Worm (Caenorhabditis elegans) whole organism, L3 larva: ENCODE results near the gene F38A1.8.

Experiments
- R02D3.7 ChIP-seq: fragments of 150-350 bp; optimal IDR thresholded peaks from 2 replicates; lab custom pipeline; 2014; ENCODE audit warnings: missing biosample characterization, missing genetic modification characterization
- ZK546.5 ChIP-seq: sonication (generic microtip); optimal IDR thresholded peaks from 2 replicates; lab custom pipeline; 2017; ENCODE audit warnings: missing biosample characterization, missing genetic modification characterization
- ama-1 ChIP-seq: fragments of 150-350 bp; optimal IDR thresholded peaks from 2 replicates; lab custom pipeline; 2018
- ceh-82 ChIP-seq: fragments of 150-350 bp; optimal IDR thresholded peaks from 2 replicates; lab custom pipeline; 2014; ENCODE audit warnings: missing biosample characterization, missing genetic modification characterization
- egl-27 ChIP-seq: sonication (generic microtip); optimal IDR thresholded peaks from 4 replicates; lab custom pipeline; 2017; ENCODE audit warnings: missing biosample characterization, missing genetic modification reagents, missing genetic modification characterization
- egl-5 ChIP-seq: fragments of 150-350 bp; optimal IDR thresholded peaks from 2 replicates; lab custom pipeline; 2017; ENCODE audit warnings: missing biosample characterization, missing genetic modification reagents, missing genetic modification characterization, inconsistent platforms
- elt-1 ChIP-seq: fragments of 150-350 bp; optimal IDR thresholded peaks from 2 replicates; lab custom pipeline; 2014; ENCODE audit warnings: missing biosample characterization, missing genetic modification characterization
- elt-2 ChIP-seq: sonication (generic microtip); optimal IDR thresholded peaks from 2 replicates; lab custom pipeline; 2016; ENCODE audit warnings: missing genetic modification reagents, mild to moderate bottlenecking, missing genetic modification characterization, missing compliant biosample characterization
- eor-1 ChIP-seq, 2 experiments: fragments of 150-350 bp; optimal IDR thresholded peaks; 2 replicates each; lab custom pipeline; 2014 to 2018; ENCODE audit warnings: missing biosample characterization in 2 of 2, missing genetic modification characterization in 2 of 2
- fkh-10 ChIP-seq: sonication (generic microtip); optimal IDR thresholded peaks from 2 replicates; lab custom pipeline; 2017; ENCODE audit warnings: missing biosample characterization, missing genetic modification reagents, missing genetic modification characterization
- fkh-2 ChIP-seq: fragments of 150-350 bp; optimal IDR thresholded peaks from 2 replicates; lab custom pipeline; 2014; ENCODE audit warnings: missing biosample characterization, missing genetic modification reagents, missing genetic modification characterization
- fos-1 ChIP-seq: fragments of 150-350 bp; optimal IDR thresholded peaks from 2 replicates; lab custom pipeline; 2014; ENCODE audit warnings: missing biosample characterization, missing genetic modification characterization
- hmg-11 ChIP-seq: sonication (generic microtip); optimal IDR thresholded peaks from 2 replicates; lab custom pipeline; 2016; ENCODE audit warnings: missing genetic modification characterization, missing compliant biosample characterization
- jun-1 ChIP-seq: fragments of 150-350 bp; optimal IDR thresholded peaks from 2 replicates; lab custom pipeline; 2014; ENCODE audit warnings: missing biosample characterization, missing genetic modification reagents, missing genetic modification characterization
- lin-15B ChIP-seq: fragments of 150-350 bp; optimal IDR thresholded peaks from 2 replicates; lab custom pipeline; 2014; ENCODE audit warnings: missing biosample characterization, missing genetic modification characterization
- lin-39 ChIP-seq: fragments of 150-350 bp; optimal IDR thresholded peaks from 2 replicates; lab custom pipeline; 2018; ENCODE audit warnings: missing biosample characterization, missing genetic modification reagents, missing genetic modification characterization
- lsy-12 ChIP-seq: sonication (generic microtip); optimal IDR thresholded peaks from 2 replicates; lab custom pipeline; 2016; ENCODE audit warnings: mild to moderate bottlenecking, missing genetic modification characterization, missing compliant biosample characterization
- mdl-1 ChIP-seq: fragments of 150-350 bp; optimal IDR thresholded peaks from 2 replicates; lab custom pipeline; 2014; ENCODE audit warnings: missing biosample characterization, missing genetic modification characterization
- mml-1 ChIP-seq: fragments of 150-350 bp; sonication (generic microtip); optimal IDR thresholded peaks from 3 replicates; lab custom pipeline; 2014; ENCODE audit warnings: missing biosample characterization, missing genetic modification characterization
- nhr-23 ChIP-seq: fragments of 150-350 bp; optimal IDR thresholded peaks from 2 replicates; lab custom pipeline; 2014; ENCODE audit warnings: missing biosample characterization, missing genetic modification reagents, missing genetic modification characterization
- nhr-237 ChIP-seq: fragments of 150-350 bp; optimal IDR thresholded peaks from 2 replicates; lab custom pipeline; 2014; ENCODE audit warnings: missing biosample characterization, missing genetic modification characterization
- nhr-25 ChIP-seq: sonication (generic microtip); optimal IDR thresholded peaks from 2 replicates; lab custom pipeline; 2017; ENCODE audit warnings: missing biosample characterization, missing genetic modification characterization
- nhr-28 ChIP-seq: fragments of 150-350 bp; optimal IDR thresholded peaks from 2 replicates; lab custom pipeline; 2014; ENCODE audit warnings: missing biosample characterization, missing genetic modification characterization
- nhr-43 ChIP-seq: sonication (generic microtip); optimal IDR thresholded peaks from 2 replicates; lab custom pipeline; 2016; ENCODE audit warnings: mild to moderate bottlenecking, missing genetic modification characterization, missing compliant biosample characterization; ENCODE audit not compliant: poor library complexity, severe bottlenecking
- pha-4 ChIP-seq: fragments of 150-350 bp; optimal IDR thresholded peaks from 2 replicates; lab custom pipeline; 2014; ENCODE audit warnings: missing biosample characterization, missing genetic modification reagents, missing genetic modification characterization
- pqm-1 ChIP-seq: fragments of 150-350 bp; optimal IDR thresholded peaks from 2 replicates; lab custom pipeline; 2017; ENCODE audit warnings: missing biosample characterization, missing genetic modification characterization, inconsistent platforms
- snpc-4 ChIP-seq: fragments of 150-350 bp; optimal IDR thresholded peaks from 2 replicates; lab custom pipeline; 2014; ENCODE audit warnings: missing biosample characterization, missing genetic modification characterization
- tbx-2 ChIP-seq: sonication (generic microtip); optimal IDR thresholded peaks from 2 replicates; lab custom pipeline; 2016; ENCODE audit warnings: mild to moderate bottlenecking, missing genetic modification characterization, missing compliant biosample characterization
- unc-39 ChIP-seq: sonication (generic microtip); optimal IDR thresholded peaks from 4 replicates; lab custom pipeline; 2017; ENCODE audit warnings: missing biosample characterization, missing genetic modification characterization
- unc-62 ChIP-seq: fragments of 150-350 bp; sonication (generic microtip); optimal IDR thresholded peaks from 4 replicates; lab custom pipeline; 2014; ENCODE audit warnings: missing biosample characterization, missing genetic modification reagents, missing genetic modification characterization
- zag-1 ChIP-seq: fragments of 150-350 bp; optimal IDR thresholded peaks from 2 replicates; lab custom pipeline; 2014; ENCODE audit warnings: missing biosample characterization, missing genetic modification characterization
- ztf-11 ChIP-seq: fragments of 150-350 bp; optimal IDR thresholded peaks from 2 replicates; lab custom pipeline; 2014; ENCODE audit warnings: missing biosample characterization, missing genetic modification characterization
- ztf-4 ChIP-seq: fragments of 150-350 bp; optimal IDR thresholded peaks from 2 replicates; lab custom pipeline; 2014; ENCODE audit warnings: missing biosample characterization, missing genetic modification characterization

F38A1.8 gene

ce11 chrIV:1239686-1240085 is at the start of gene F38A1.8:
F38A1.8 (minus strand) TSS chrIV:1239852.
- TF ChIP-seq R02D3.7: peak; percentile 37
- TF ChIP-seq mdl-1 (tag; lab: Kevin White, UChicago): peak; percentile 17
- no peak for TF ChIP-seq unc-62 (GFP tag; lab: Kevin White, UChicago)
- TF ChIP-seq elt-2 (tag; lab: Kevin White, UChicago): no peak
- TF ChIP-seq tbx-2: no peak
- TF ChIP-seq fkh-10 (GFP tag; lab: Kevin White, UChicago): no peak
- no peak for TF ChIP-seq lsy-12
- peak; percentile 70 for TF ChIP-seq nhr-23 (tag; lab: Kevin White, UChicago)
- TF ChIP-seq lin-15B (tag; lab: Kevin White, UChicago): peak; percentile 80
- TF ChIP-seq nhr-43 (tag; lab: Kevin White, UChicago): no peak
- no peak for TF ChIP-seq snpc-4
- TF ChIP-seq lin-39 (tag; lab: Kevin White, UChicago): no peak
- TF ChIP-seq ceh-82 (tag; lab: Kevin White, UChicago): no peak
- TF ChIP-seq nhr-25: peak; percentile 12

ce11 chrIV:1289327-1289726 is 49.7 kb upstream of the F38A1.8 start, which contains the start of gene plst-1:
plst-1 (plus strand) TSS chrIV:1289627.
- no peak for TF ChIP-seq ztf-11 (tag; lab: Kevin White, UChicago)
- TF ChIP-seq lin-39 (tag; lab: Kevin White, UChicago): no peak

- TF ChIP-seq nhr-43 (tag; lab: Kevin White, UChicago): no peak
- TF ChIP-seq hmg-11 (tag; lab: Kevin White, UChicago): peak; percentile 47
- TF ChIP-seq egl-27 (tag; lab: Kevin White, UChicago): no peak
- TF ChIP-seq unc-62 (GFP tag; lab: Kevin White, UChicago): no peak
These were observed 46.9 kb upstream of the F38A1.8 start for ce11 chrIV:1286549-1286948.

DNA sequence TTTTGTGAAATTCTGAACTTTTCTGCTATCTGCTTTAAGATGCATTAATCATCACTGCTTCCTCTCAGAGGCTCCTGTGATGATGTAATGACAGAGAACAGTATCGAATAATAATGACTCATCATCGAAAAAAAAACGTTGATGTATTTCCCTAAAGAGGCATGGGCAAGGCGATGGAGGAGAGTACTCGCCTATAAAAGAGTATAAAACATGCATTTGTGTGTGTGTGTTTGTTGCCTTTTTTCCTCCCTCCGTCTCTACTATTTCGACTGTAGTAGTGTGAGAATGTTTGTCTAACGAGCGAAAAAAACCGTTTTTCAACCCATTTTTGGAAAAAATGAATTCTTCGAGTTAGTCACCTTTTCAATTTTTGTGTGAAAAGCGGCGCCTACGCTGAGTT is 45.2 kb upstream of the F38A1.8 start:
- peak; percentile 29 for TF ChIP-seq elt-2 (tag; lab: Kevin White, UChicago)
- peak; percentile 26 for TF ChIP-seq pqm-1 (tag; lab: Kevin White, UChicago)
- TF ChIP-seq pha-4 (tag; lab: Kevin White, UChicago): peak; percentile 63
- TF ChIP-seq ztf-11 (tag; lab: Kevin White, UChicago): no peak
- TF ChIP-seq mml-1 (tag; lab: Kevin White, UChicago): no peak

- TF ChIP-seq lin-15B (tag; lab: Kevin White, UChicago): peak; percentile 9
- no peak for TF ChIP-seq eor-1 (tag; optimal IDR thresholded peaks at IDR 0.05; lab: Kevin White, UChicago)
- no peak for TF ChIP-seq nhr-25
- no peak for TF ChIP-seq hmg-11 (tag; lab: Kevin White, UChicago)
- TF ChIP-seq fkh-10 (GFP tag; lab: Kevin White, UChicago): no peak
- TF ChIP-seq ZK546.5 (tag; lab: Kevin White, UChicago): no peak
- TF ChIP-seq mml-1 (tag; lab: Kevin White, UChicago): no peak
- TF ChIP-seq lin-39 (tag; lab: Kevin White, UChicago): peak; percentile 85
- TF ChIP-seq unc-62 (GFP tag; lab: Kevin White, UChicago): no peak
- no peak for TF ChIP-seq fos-1 (tag; lab: Kevin White, UChicago)
- no peak for TF ChIP-seq ama-1 (lab: Kevin White, UChicago)
- TF ChIP-seq egl-5 (tag; lab: Kevin White, UChicago): peak; percentile 78
- TF ChIP-seq nhr-28 (tag; lab: Kevin White, UChicago): no peak
- no peak for TF ChIP-seq unc-39
- no peak for TF ChIP-seq snpc-4
- no peak for TF ChIP-seq nhr-237
- TF ChIP-seq elt-2 (tag; lab: Kevin White, UChicago): no peak
- TF ChIP-seq zag-1 (tag; lab: Kevin White, UChicago): no peak
- TF ChIP-seq jun-1 (tag; lab: Kevin White, UChicago): no peak
These were observed 39.3 kb upstream of the F38A1.8 start for ce11 chrIV:1278945-1279344.

- TF ChIP-seq zag-1 (tag; lab: Kevin White, UChicago) (no peak), elt-1 (tag; lab: Kevin White, UChicago) (no peak), snpc-4 (no peak), nhr-28 (tag; lab: Kevin White, UChicago) (no peak), eor-1 (tag; optimal IDR thresholded peaks at IDR 0.05; lab: Kevin White, UChicago) (no peak), nhr-43 (tag; lab: Kevin White, UChicago) (no peak), egl-27 (tag; lab: Kevin White, UChicago) (no peak), ama-1 (lab: Kevin White, UChicago) (no peak), fkh-2 (tag; lab: Kevin White, UChicago) (no peak), pqm-1 (tag; lab: Kevin White, UChicago) (no peak), ztf-4 (tag; lab: Kevin White, UChicago) (no peak), mml-1 (tag; lab: Kevin White, UChicago) (no peak)
- TF ChIP-seq, all 47 proteins: peak for 0
These were observed 37.4 kb upstream of the F38A1.8 start for ce11 chrIV:1277067-1277466.
